Fruit fly (Drosophila melanogaster) whole organism, wandering third instar larva: ENCODE results near the gene Rim2.
A peak's percentile ranks its signal among the peaks of the same experiment; 100 is the strongest.

ENCODE experiments used
- Dfd ChIP-seq: fragments of >200 bp; optimal IDR thresholded peaks from 2 replicates; lab custom pipeline; 2017; ENCODE audit warnings: missing biosample characterization, missing genetic modification characterization
- HLH106 ChIP-seq: fragments of 200-800 bp; optimal IDR thresholded peaks from 3 replicates; lab custom pipeline; 2019; ENCODE audit warnings: missing biosample characterization, mild to moderate bottlenecking, missing genetic modification characterization, moderate library complexity
- Hr78 ChIP-seq: fragments of >200 bp; optimal IDR thresholded peaks from 2 replicates; lab custom pipeline; 2017; ENCODE audit warnings: missing biosample characterization, missing genetic modification characterization
- br ChIP-seq: fragments of 200-800 bp; sonication (Bioruptor generic); optimal IDR thresholded peaks from 2 replicates; lab custom pipeline; 2016; ENCODE audit warnings: missing biosample characterization, missing genetic modification characterization
- fru ChIP-seq: fragments of 200-800 bp; sonication (Bioruptor generic); optimal IDR thresholded peaks from 3 replicates; lab custom pipeline; 2016; ENCODE audit warnings: missing biosample characterization, mild to moderate bottlenecking, missing genetic modification characterization

DNA sequence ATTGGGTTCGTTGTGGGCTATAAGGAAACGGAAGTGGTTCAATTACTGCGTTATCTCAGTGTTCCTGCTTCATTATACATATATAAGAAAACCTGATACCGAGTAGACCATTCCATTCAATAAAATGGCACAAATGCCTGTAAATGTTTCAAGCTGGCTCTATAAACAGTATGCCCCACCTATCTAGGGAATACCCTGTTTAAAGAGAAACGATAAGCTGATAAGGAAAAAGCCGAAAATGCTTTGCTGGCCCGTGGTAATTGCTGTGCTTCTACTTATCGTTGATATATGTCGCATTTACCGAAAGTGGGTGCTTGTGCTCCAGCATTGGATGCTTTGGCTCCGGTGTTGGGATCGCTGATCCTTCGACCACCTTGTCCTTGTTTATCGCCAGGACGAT is 14.9 kb downstream of the Rim2 start:
- TF ChIP-seq Dfd (GFP tag; lab: Kevin White, UChicago) (no peak), HLH106 (tag; lab: Kevin White, UChicago) (no peak), Hr78 (no peak), br (GFP tag; lab: Kevin White, UChicago) (no peak), fru (GFP tag; lab: Kevin White, UChicago) (peak; percentile 21)
